Worm (Caenorhabditis elegans) whole organism, young adult: ENCODE measurements around the gene aqp-6.

Source experiments
- F22D6.2 ChIP-seq: sonication (generic microtip); optimal IDR thresholded peaks from 2 replicates; lab custom pipeline; 2016; ENCODE audit warnings: mild to moderate bottlenecking, missing genetic modification characterization, missing compliant biosample characterization
- K11D2.4 ChIP-seq: fragments of 200-800 bp; sonication (Bioruptor generic); IDR thresholded peaks from 2 replicates; pipeline ENCODE4 v1.3.6; 2022; ENCODE audit warnings: missing genetic modification reagents, missing genetic modification characterization, missing compliant biosample characterization
- attf-6 ChIP-seq: fragments of 200-800 bp; sonication (Bioruptor generic); IDR thresholded peaks from 2 replicates; pipeline ENCODE4 v1.3.6; 2022; ENCODE audit warnings: missing genetic modification reagents, missing genetic modification characterization, missing compliant biosample characterization
- ceh-27 ChIP-seq: fragments of 200-800 bp; sonication (Bioruptor generic); optimal IDR thresholded peaks from 2 replicates; lab custom pipeline; 2018; ENCODE audit warnings: mild to moderate bottlenecking, missing genetic modification characterization, moderate library complexity, missing compliant biosample characterization
- egl-44 ChIP-seq: fragments of 200-800 bp; sonication (Bioruptor generic); IDR thresholded peaks from 2 replicates; pipeline ENCODE4 v1.3.6; 2022; ENCODE audit warnings: missing genetic modification reagents, missing genetic modification characterization, missing compliant biosample characterization
- egrh-3 ChIP-seq: fragments of 200-800 bp; sonication (Bioruptor generic); IDR thresholded peaks from 2 replicates; pipeline ENCODE4 v1.3.6; 2022; ENCODE audit warnings: missing genetic modification reagents, missing genetic modification characterization, missing compliant biosample characterization
- ekl-4 ChIP-seq: fragments of 200-800 bp; sonication (Bioruptor generic); IDR thresholded peaks from 2 replicates; pipeline ENCODE4 v1.3.6; 2022; ENCODE audit warnings: missing genetic modification reagents, missing genetic modification characterization, missing compliant biosample characterization
- ets-4 ChIP-seq: fragments of 200-800 bp; sonication (Bioruptor generic); optimal IDR thresholded peaks from 2 replicates; lab custom pipeline; 2018; ENCODE audit warnings: mild to moderate bottlenecking, missing genetic modification characterization, missing compliant biosample characterization
- him-1 ChIP-seq: sonication (generic microtip); optimal IDR thresholded peaks from 2 replicates; lab custom pipeline; 2016; ENCODE audit warnings: missing genotype, missing genetic modification reagents, missing genetic modification characterization, missing compliant biosample characterization
- lir-1 ChIP-seq: fragments of 200-800 bp; sonication (Bioruptor generic); conservative IDR thresholded peaks from 2 replicates; pipeline ENCODE4 v1.3.6; 2022; ENCODE audit warnings: missing genetic modification reagents, missing genetic modification characterization, missing compliant biosample characterization
- madf-8 ChIP-seq: fragments of 200-800 bp; sonication (Bioruptor generic); conservative IDR thresholded peaks from 2 replicates; pipeline ENCODE4 v1.3.6; 2022; ENCODE audit warnings: missing genetic modification reagents, missing genetic modification characterization, missing compliant biosample characterization
- mcd-1 ChIP-seq: fragments of 200-800 bp; sonication (Bioruptor generic); IDR thresholded peaks from 2 replicates; pipeline ENCODE4 v1.3.6; 2022; ENCODE audit warnings: missing genetic modification reagents, missing genetic modification characterization, missing compliant biosample characterization
- pbrm-1 ChIP-seq: fragments of 200-800 bp; sonication (Bioruptor generic); IDR thresholded peaks from 2 replicates; pipeline ENCODE4 v1.3.6; 2022; ENCODE audit warnings: missing genetic modification reagents, missing genetic modification characterization, missing compliant biosample characterization
- snpc-3.4 ChIP-seq: sonication (generic microtip); optimal IDR thresholded peaks from 2 replicates; lab custom pipeline; 2017; ENCODE audit warnings: missing genetic modification characterization, mild to moderate bottlenecking, missing compliant biosample characterization, antibody characterized with exemption, moderate library complexity, missing genotype, missing genetic modification reagents
- ztf-22 ChIP-seq: fragments of 200-800 bp; sonication (Bioruptor generic); optimal IDR thresholded peaks from 2 replicates; lab custom pipeline; 2018; ENCODE audit warnings: mild to moderate bottlenecking, missing genetic modification characterization, moderate library complexity, missing compliant biosample characterization

The aqp-6 gene

ce11 chrV:10699122-10699521, 50.9 kb downstream of the aqp-6 start:
- TF ChIP-seq egrh-3 (GFP tag; lab: Robert Waterston, UW) (no peak), ets-4 (GFP tag; lab: Kevin White, UChicago) (no peak), K11D2.4 (no peak), ekl-4 (no peak), him-1 (tag; lab: Kevin White, UChicago) (no peak), madf-8 (GFP tag; lab: Robert Waterston, UW) (no peak), egl-44 (GFP tag; lab: Robert Waterston, UW) (no peak), ceh-27 (no peak), snpc-3.4 (tag; lab: Kevin White, UChicago) (no peak), pbrm-1 (GFP tag; lab: Robert Waterston, UW) (no peak), attf-6 (no peak), ztf-22 (GFP tag; lab: Kevin White, UChicago) (no peak), F22D6.2 (no peak), mcd-1 (no peak), lir-1 (GFP tag; lab: Robert Waterston, UW) (no peak)
- TF ChIP-seq, all 124 proteins: peak for 0
